Worm (Caenorhabditis elegans) whole organism, mixed stage, embryonic: Measurements from ENCODE around the gene ugt-39.

ENCODE experiments used
- lsy-2 ChIP-seq: fragments of 150-350 bp; optimal IDR thresholded peaks from 2 replicates; lab custom pipeline; 2014; ENCODE audit warnings: missing biosample characterization, missing genetic modification characterization
- mab-5 ChIP-seq: fragments of 150-350 bp; optimal IDR thresholded peaks from 2 replicates; lab custom pipeline; 2014; ENCODE audit warnings: missing biosample characterization, missing genetic modification characterization
- mep-1 ChIP-seq: fragments of 150-350 bp; optimal IDR thresholded peaks from 2 replicates; lab custom pipeline; 2017; ENCODE audit warnings: missing biosample characterization, missing genetic modification reagents, missing genetic modification characterization, inconsistent platforms
- snpc-4 ChIP-seq: fragments of 150-350 bp; optimal IDR thresholded peaks from 2 replicates; lab custom pipeline; 2014; ENCODE audit warnings: missing biosample characterization, missing genetic modification characterization
- unc-62 ChIP-seq: fragments of 150-350 bp; optimal IDR thresholded peaks from 2 replicates; lab custom pipeline; 2014; ENCODE audit warnings: missing biosample characterization, missing genetic modification reagents, missing genetic modification characterization

ce11 chrV:7199932-7200331, 43.0 kb downstream of the ugt-39 start, which contains the start of gene F09G2.1:
- TF ChIP-seq snpc-4 (no peak), mab-5 (tag; lab: Kevin White, UChicago) (no peak), lsy-2 (tag; lab: Kevin White, UChicago) (no peak), mep-1 (tag; lab: Kevin White, UChicago) (no peak), unc-62 (GFP tag; lab: Kevin White, UChicago) (no peak)
